Worm (Caenorhabditis elegans) whole organism, early embryonic: ENCODE measurements around the gene T26H5.14.

Source experiments
- F13C5.2 ChIP-seq: sonication (generic microtip); optimal IDR thresholded peaks from 2 replicates; lab custom pipeline; 2017; ENCODE audit warnings: mild to moderate bottlenecking, missing genetic modification characterization, inconsistent platforms, missing compliant biosample characterization
- aly-1 ChIP-seq: sonication (generic microtip); optimal IDR thresholded peaks from 2 replicates; lab custom pipeline; 2016; ENCODE audit warnings: missing genetic modification characterization, missing compliant biosample characterization
- ama-1 ChIP-seq: fragments of 150-350 bp; optimal IDR thresholded peaks from 2 replicates; lab custom pipeline; 2014
- ceh-13 ChIP-seq: fragments of 200-800 bp; sonication (Bioruptor generic); optimal IDR thresholded peaks from 2 replicates; lab custom pipeline; 2018; ENCODE audit warnings: mild to moderate bottlenecking, missing genetic modification characterization, missing compliant biosample characterization
- ceh-36 ChIP-seq: sonication (generic microtip); optimal IDR thresholded peaks from 2 replicates; lab custom pipeline; 2016; ENCODE audit warnings: missing genetic modification characterization, inconsistent platforms, missing compliant biosample characterization
- flt-1 ChIP-seq: fragments of 200-800 bp; sonication (Bioruptor generic); IDR thresholded peaks from 2 replicates; pipeline ENCODE4 v1.3.6; 2022; ENCODE audit warnings: missing genetic modification characterization, missing compliant biosample characterization
- hmbx-1 ChIP-seq: sonication (generic microtip); optimal IDR thresholded peaks from 2 replicates; lab custom pipeline; 2016; ENCODE audit warnings: mild to moderate bottlenecking, missing genetic modification characterization, missing compliant biosample characterization
- hmg-4 ChIP-seq: fragments of 200-800 bp; sonication (Bioruptor generic); optimal IDR thresholded peaks from 2 replicates; lab custom pipeline; 2018; ENCODE audit warnings: mild to moderate bottlenecking, missing genetic modification characterization, missing compliant biosample characterization
- hnd-1 ChIP-seq: sonication (generic microtip); optimal IDR thresholded peaks from 2 replicates; lab custom pipeline; 2016; ENCODE audit warnings: missing genetic modification characterization, missing compliant biosample characterization
- pes-1 ChIP-seq: fragments of 200-800 bp; sonication (Bioruptor generic); IDR thresholded peaks from 2 replicates; pipeline ENCODE4 v1.3.6; 2022; ENCODE audit warnings: missing genetic modification reagents, missing genetic modification characterization, missing compliant biosample characterization
- sea-1 ChIP-seq: fragments of 200-800 bp; sonication (Bioruptor generic); conservative IDR thresholded peaks from 2 replicates; pipeline ENCODE4 v1.3.6; 2022; ENCODE audit warnings: missing genetic modification characterization, missing compliant biosample characterization
- tbx-11 ChIP-seq: fragments of 200-800 bp; sonication (Bioruptor generic); IDR thresholded peaks from 2 replicates; pipeline ENCODE4 v1.3.6; 2022; ENCODE audit warnings: missing genetic modification characterization, missing compliant biosample characterization
- tra-4 ChIP-seq: sonication (generic microtip); optimal IDR thresholded peaks from 2 replicates; lab custom pipeline; 2017; ENCODE audit warnings: missing genetic modification characterization, missing compliant biosample characterization

DNA sequence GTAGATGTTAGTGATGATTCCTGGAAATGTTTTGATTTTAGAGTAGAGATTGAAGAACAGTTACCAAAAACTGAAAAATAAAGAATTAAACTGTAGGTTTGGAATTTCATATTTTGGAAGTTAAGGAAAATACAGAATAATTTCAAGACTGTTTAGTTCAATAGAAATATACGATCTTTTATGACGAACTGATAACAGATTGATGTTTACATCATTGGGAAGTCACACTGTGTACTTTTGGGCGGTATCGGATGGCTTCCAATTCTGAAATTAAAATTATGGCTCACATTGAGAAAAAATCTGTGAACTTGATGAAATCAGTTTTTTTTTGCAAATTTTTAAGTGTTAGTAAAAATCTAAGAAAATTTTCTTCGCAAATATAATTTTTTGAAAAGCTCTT lies 16.5 kb upstream of the T26H5.14 start, which contains the start of gene T26H5.8:
- no peak for TF ChIP-seq ama-1 (lab: Kevin White, UChicago)
- TF ChIP-seq aly-1: no peak
- no peak for TF ChIP-seq hmbx-1 (tag; lab: Kevin White, UChicago)
- no peak for TF ChIP-seq flt-1 (GFP tag; lab: Robert Waterston, UW)
- no peak for TF ChIP-seq hnd-1
- TF ChIP-seq tbx-11 (GFP tag; lab: Robert Waterston, UW): no peak
- no peak for TF ChIP-seq F13C5.2 (tag; lab: Kevin White, UChicago)
- no peak for TF ChIP-seq tra-4
- TF ChIP-seq ceh-13 (GFP tag; lab: Kevin White, UChicago): no peak
- no peak for TF ChIP-seq ceh-36 (tag; lab: Kevin White, UChicago)
- TF ChIP-seq hmg-4 (GFP tag; lab: Kevin White, UChicago): no peak
- no peak for TF ChIP-seq sea-1 (GFP tag; lab: Robert Waterston, UW)
- TF ChIP-seq pes-1 (GFP tag; lab: Robert Waterston, UW): no peak
